Worm (Caenorhabditis elegans) whole organism, late embryonic: ENCODE measurements around the gene attf-2.
A peak's percentile ranks its signal among the peaks of the same experiment; 100 is the strongest.

Source experiments
- C08G9.2 ChIP-seq: sonication (generic microtip); optimal IDR thresholded peaks from 2 replicates; lab custom pipeline; 2016; ENCODE audit warnings: mild to moderate bottlenecking, missing genetic modification characterization, moderate library complexity, missing compliant biosample characterization
- C38D4.7 ChIP-seq: fragments of 200-800 bp; sonication (Bioruptor generic); optimal IDR thresholded peaks from 2 replicates; lab custom pipeline; 2018; ENCODE audit warnings: mild to moderate bottlenecking, missing genetic modification characterization, moderate library complexity, missing compliant biosample characterization
- K09A11.1 ChIP-seq: sonication (generic microtip); optimal IDR thresholded peaks from 2 replicates; lab custom pipeline; 2017; ENCODE audit warnings: antibody characterized with exemption, mild to moderate bottlenecking, missing genetic modification characterization, missing compliant biosample characterization; ENCODE audit not compliant: insufficient read depth
- ahr-1 ChIP-seq: sonication (generic microtip); optimal IDR thresholded peaks from 2 replicates; lab custom pipeline; 2016; ENCODE audit warnings: missing genetic modification characterization, missing compliant biosample characterization
- ceh-14 ChIP-seq: sonication (generic microtip); optimal IDR thresholded peaks from 2 replicates; lab custom pipeline; 2016; ENCODE audit warnings: missing genotype, missing genetic modification characterization, missing compliant biosample characterization
- ceh-18 ChIP-seq: sonication (generic microtip); optimal IDR thresholded peaks from 2 replicates; lab custom pipeline; 2016; ENCODE audit warnings: missing genetic modification characterization, missing compliant biosample characterization
- ceh-19 ChIP-seq: fragments of 200-800 bp; sonication (Bioruptor generic); optimal IDR thresholded peaks from 2 replicates; lab custom pipeline; 2018; ENCODE audit warnings: mild to moderate bottlenecking, missing genetic modification characterization, missing compliant biosample characterization
- ceh-31 ChIP-seq: sonication (generic microtip); optimal IDR thresholded peaks from 2 replicates; lab custom pipeline; 2016; ENCODE audit warnings: missing genetic modification characterization, missing compliant biosample characterization
- ceh-34 ChIP-seq: sonication (generic microtip); optimal IDR thresholded peaks from 2 replicates; lab custom pipeline; 2016; ENCODE audit warnings: mild to moderate bottlenecking, missing genetic modification characterization, missing compliant biosample characterization
- ceh-48 ChIP-seq: sonication (generic microtip); optimal IDR thresholded peaks from 2 replicates; lab custom pipeline; 2016; ENCODE audit warnings: missing genetic modification characterization, inconsistent platforms, missing compliant biosample characterization
- elt-4 ChIP-seq: sonication (generic microtip); optimal IDR thresholded peaks from 2 replicates; lab custom pipeline; 2016; ENCODE audit warnings: missing genetic modification characterization, missing compliant biosample characterization
- eyg-1 ChIP-seq: sonication (generic microtip); optimal IDR thresholded peaks from 2 replicates; lab custom pipeline; 2016; ENCODE audit warnings: missing genotype, missing genetic modification characterization, missing compliant biosample characterization
- fkh-10 ChIP-seq: fragments of 150-350 bp; optimal IDR thresholded peaks from 2 replicates; lab custom pipeline; 2014; ENCODE audit warnings: missing biosample characterization, missing genetic modification reagents, missing genetic modification characterization
- fkh-6 ChIP-seq: sonication (generic microtip); optimal IDR thresholded peaks from 2 replicates; lab custom pipeline; 2016; ENCODE audit warnings: missing genetic modification characterization, missing compliant biosample characterization
- gmeb-2 ChIP-seq: sonication (generic microtip); optimal IDR thresholded peaks from 2 replicates; lab custom pipeline; 2016; ENCODE audit warnings: missing genetic modification characterization, inconsistent platforms, missing compliant biosample characterization
- hlh-15 ChIP-seq: sonication (generic microtip); optimal IDR thresholded peaks from 2 replicates; lab custom pipeline; 2016; ENCODE audit warnings: missing genetic modification characterization, missing compliant biosample characterization
- hlh-6 ChIP-seq: sonication (generic microtip); optimal IDR thresholded peaks from 2 replicates; lab custom pipeline; 2016; ENCODE audit warnings: missing genotype, missing genetic modification characterization, missing compliant biosample characterization
- nfya-1 ChIP-seq: sonication (generic microtip); optimal IDR thresholded peaks from 2 replicates; lab custom pipeline; 2017; ENCODE audit warnings: missing genetic modification characterization, mild to moderate bottlenecking, missing compliant biosample characterization, antibody characterized with exemption, moderate library complexity
- npax-4 ChIP-seq: sonication (generic microtip); optimal IDR thresholded peaks from 2 replicates; lab custom pipeline; 2016; ENCODE audit warnings: missing genetic modification characterization, missing compliant biosample characterization
- odd-2 ChIP-seq: sonication (generic microtip); optimal IDR thresholded peaks from 2 replicates; lab custom pipeline; 2017; ENCODE audit warnings: antibody characterized with exemption, mild to moderate bottlenecking, missing genetic modification characterization, missing compliant biosample characterization
- pat-9 ChIP-seq: fragments of 200-800 bp; sonication (Bioruptor generic); optimal IDR thresholded peaks from 2 replicates; lab custom pipeline; 2018; ENCODE audit warnings: mild to moderate bottlenecking, missing genetic modification characterization, moderate library complexity, missing compliant biosample characterization
- pax-1 ChIP-seq: fragments of 150-350 bp; optimal IDR thresholded peaks from 2 replicates; lab custom pipeline; 2014; ENCODE audit warnings: missing biosample characterization, missing genetic modification characterization
- pha-2 ChIP-seq: sonication (generic microtip); optimal IDR thresholded peaks from 2 replicates; lab custom pipeline; 2017; ENCODE audit warnings: mild to moderate bottlenecking, missing genetic modification characterization, missing compliant biosample characterization
- pqm-1 ChIP-seq: sonication (generic microtip); optimal IDR thresholded peaks from 2 replicates; lab custom pipeline; 2016; ENCODE audit warnings: missing genetic modification characterization, missing compliant biosample characterization
- rnt-1 ChIP-seq: sonication (generic microtip); optimal IDR thresholded peaks from 2 replicates; lab custom pipeline; 2016; ENCODE audit warnings: missing genetic modification characterization, missing compliant biosample characterization
- syd-9 ChIP-seq: sonication (generic microtip); optimal IDR thresholded peaks from 2 replicates; lab custom pipeline; 2016; ENCODE audit warnings: mild to moderate bottlenecking, missing genetic modification characterization, moderate library complexity, missing compliant biosample characterization
- tbx-2 ChIP-seq: sonication (generic microtip); optimal IDR thresholded peaks from 2 replicates; lab custom pipeline; 2016; ENCODE audit warnings: missing genetic modification characterization, missing compliant biosample characterization
- tbx-7 ChIP-seq: sonication (generic microtip); optimal IDR thresholded peaks from 2 replicates; lab custom pipeline; 2016; ENCODE audit warnings: missing genotype, missing genetic modification characterization, missing compliant biosample characterization
- ttx-3 ChIP-seq: sonication (generic microtip); optimal IDR thresholded peaks from 2 replicates; lab custom pipeline; 2016; ENCODE audit warnings: missing genetic modification reagents, missing genetic modification characterization, missing compliant biosample characterization
- unc-42 ChIP-seq: sonication (generic microtip); optimal IDR thresholded peaks from 2 replicates; lab custom pipeline; 2016; ENCODE audit warnings: missing genotype, missing genetic modification characterization, missing compliant biosample characterization
- unc-55 ChIP-seq: sonication (generic microtip); optimal IDR thresholded peaks from 2 replicates; lab custom pipeline; 2017; ENCODE audit warnings: missing biosample characterization, missing genetic modification reagents, missing genetic modification characterization
- unc-86 ChIP-seq: sonication (generic microtip); optimal IDR thresholded peaks from 2 replicates; lab custom pipeline; 2016; ENCODE audit warnings: missing genetic modification characterization, missing compliant biosample characterization
- zip-5 ChIP-seq: sonication (generic microtip); optimal IDR thresholded peaks from 2 replicates; lab custom pipeline; 2016; ENCODE audit warnings: missing genetic modification characterization, missing compliant biosample characterization
- ztf-16 ChIP-seq: sonication (generic microtip); optimal IDR thresholded peaks from 2 replicates; lab custom pipeline; 2017; ENCODE audit warnings: missing genetic modification characterization, missing compliant biosample characterization

The attf-2 gene

DNA sequence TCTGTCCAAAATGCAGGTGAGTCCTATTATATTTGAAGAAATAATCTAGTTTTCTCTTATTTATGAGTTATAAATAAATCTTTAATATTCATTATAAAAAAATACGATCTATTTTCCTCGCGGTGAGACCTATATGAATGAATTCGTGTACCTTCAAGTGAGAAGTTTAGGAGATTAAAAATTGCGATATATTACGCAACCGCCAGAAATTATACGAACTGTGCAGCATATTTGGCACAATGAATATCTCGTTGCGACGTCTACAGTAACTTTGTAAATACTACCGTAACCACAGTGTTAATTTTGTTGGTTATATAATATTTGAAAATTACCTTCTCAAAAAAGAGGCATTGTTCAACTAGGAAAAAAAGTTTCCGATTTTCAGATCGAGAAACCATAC is 28.4 kb upstream of the attf-2 start:
- TF ChIP-seq C38D4.7 (GFP tag; lab: Kevin White, UChicago) = no peak
- no peak for TF ChIP-seq ceh-14 (tag; lab: Kevin White, UChicago)
- no peak for TF ChIP-seq K09A11.1 (tag; lab: Kevin White, UChicago)
- TF ChIP-seq rnt-1 (tag; lab: Kevin White, UChicago) = no peak
- no peak for TF ChIP-seq syd-9
- TF ChIP-seq tbx-7 (tag; lab: Kevin White, UChicago) = no peak
- no peak for TF ChIP-seq unc-86 (tag; lab: Kevin White, UChicago)
- TF ChIP-seq elt-4 (tag; lab: Kevin White, UChicago) = no peak
- TF ChIP-seq hlh-15 = no peak
- no peak for TF ChIP-seq ceh-18 (tag; lab: Kevin White, UChicago)
- no peak for TF ChIP-seq ttx-3
- TF ChIP-seq gmeb-2 (tag; lab: Kevin White, UChicago) = no peak
- TF ChIP-seq ztf-16 (tag; lab: Kevin White, UChicago) = no peak
- no peak for TF ChIP-seq unc-55
- TF ChIP-seq C08G9.2 = no peak
- TF ChIP-seq fkh-10 (GFP tag; lab: Kevin White, UChicago) = no peak
- TF ChIP-seq, all 69 proteins: peak for 0

DNA sequence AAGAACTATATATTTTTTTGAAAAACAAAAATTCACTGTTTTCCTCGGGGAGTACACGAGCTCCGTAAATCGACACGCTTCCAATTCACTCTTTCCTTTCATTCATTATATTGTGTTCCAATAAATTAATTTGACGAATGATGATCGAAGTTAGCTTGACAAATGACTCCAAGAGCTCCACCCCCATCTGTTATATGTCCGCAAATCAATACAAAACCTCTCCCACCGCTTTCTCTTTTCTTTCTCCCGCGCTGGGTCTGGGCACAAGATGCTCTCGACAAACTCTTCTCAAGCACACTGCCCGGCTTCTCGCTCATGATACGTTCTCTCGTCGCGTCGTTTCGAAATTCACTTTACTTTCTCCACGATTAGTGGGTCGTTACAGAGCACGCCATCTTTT is 28.0 kb upstream of the attf-2 start, which contains the start of gene C13F10.1:
C13F10.1 (plus strand) TSS at position 138 of the 400 bp plus-strand sequence.
- TF ChIP-seq ahr-1 (tag; lab: Kevin White, UChicago) (no peak), npax-4 (tag; lab: Kevin White, UChicago) (no peak), pax-1 (tag; lab: Kevin White, UChicago) (no peak), ceh-48 (peak; percentile 38), unc-42 (tag; lab: Kevin White, UChicago) (peak; percentile 46), unc-86 (tag; lab: Kevin White, UChicago) (no peak), pqm-1 (tag; lab: Kevin White, UChicago) (no peak), eyg-1 (tag; lab: Kevin White, UChicago) (no peak), ceh-31 (tag; lab: Kevin White, UChicago) (peak; percentile 16), zip-5 (tag; lab: Kevin White, UChicago) (no peak), ceh-34 (peak; percentile 26), unc-55 (peak; percentile 82), rnt-1 (tag; lab: Kevin White, UChicago) (peak; percentile 31), nfya-1 (tag; lab: Kevin White, UChicago) (peak; percentile 22), hlh-6 (tag; lab: Kevin White, UChicago) (no peak), C38D4.7 (GFP tag; lab: Kevin White, UChicago) (no peak)

ce11 chrV:7223152-7223551 is 27.2 kb upstream of the attf-2 start, which contains the start of gene C13F10.7:
Gene C13F10.7 (minus strand): TSS chrV:7223252.
- no peak for TF ChIP-seq odd-2 (tag; lab: Kevin White, UChicago)
- no peak for TF ChIP-seq pat-9 (tag; lab: Kevin White, UChicago)
- TF ChIP-seq pha-2 (tag; lab: Kevin White, UChicago) = no peak
- TF ChIP-seq fkh-6 (tag; lab: Kevin White, UChicago) = no peak
- TF ChIP-seq ceh-19 (GFP tag; lab: Kevin White, UChicago) = no peak
- no peak for TF ChIP-seq tbx-2 (tag; lab: Kevin White, UChicago)

DNA sequence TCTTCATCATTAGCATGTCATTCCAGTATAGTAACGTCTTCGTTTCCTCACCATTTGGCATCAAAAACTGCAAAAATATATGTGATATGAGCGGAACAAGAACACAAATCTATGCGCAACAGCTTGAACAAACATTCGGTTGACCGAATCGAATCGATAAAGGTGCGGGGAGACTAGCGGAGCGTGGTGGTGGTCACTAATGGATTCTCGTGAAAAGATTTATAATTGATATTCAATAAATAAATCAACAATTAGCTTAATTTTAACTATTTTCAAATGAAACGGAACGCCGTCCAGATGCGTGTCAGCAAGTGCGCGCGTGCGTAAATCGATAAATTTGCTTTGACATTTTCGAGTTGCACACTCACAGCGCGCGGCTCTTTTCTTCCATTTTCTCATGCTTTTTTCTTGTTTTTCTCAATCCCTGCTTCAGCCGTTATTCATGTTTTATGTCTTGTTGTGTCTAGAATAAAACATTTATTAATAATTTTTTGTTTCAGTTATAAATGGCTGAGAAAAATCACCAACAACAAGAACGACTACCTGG is 25.1 kb upstream of the attf-2 start, which contains the start of the genes C13F10.8, C13F10.6 and kxd-1:
C13F10.8 (minus strand) TSS at position 51 of the 547 bp plus-strand sequence.
C13F10.6 (minus strand) TSS at position 67 of the 547 bp plus-strand sequence.
kxd-1 (plus strand) TSS at position 497 of the 547 bp plus-strand sequence.
- no peak for TF ChIP-seq fkh-6 (tag; lab: Kevin White, UChicago)
- peak; percentile 75 for TF ChIP-seq ceh-48
